Fruit fly (Drosophila melanogaster): ENCODE data around the gene Coq5.

dm6 chrX:13143100-13143499 lies 51.3 kb downstream of the Coq5 start:
- TF ChIP-seq CG34367 (tag; optimal IDR thresholded peaks at IDR 0.05) (peak; percentile 68), rn (GFP tag; IDR thresholded peaks at IDR 0.05) (0 out of 2 replicates have a peak, but pooled peaks have one; percentile 30), CG8301 (tag; optimal IDR thresholded peaks at IDR 0.05) (peak; percentile 78), CG4496 (GFP tag; IDR thresholded peaks at IDR 0.05) (peak; percentile 90), gl (tag; optimal IDR thresholded peaks at IDR 0.05) (peak; percentile 8), CG10348 (GFP tag; IDR thresholded peaks at IDR 0.05) (peak; percentile 36; the same call in 1 of the 2 replicates), CG8159 (tag; optimal IDR thresholded peaks at IDR 0.05) (peak; percentile 76), EcR (GFP tag; optimal IDR thresholded peaks at IDR 0.05) (no peak), CG13204 (GFP tag; optimal IDR thresholded peaks at IDR 0.05) (peak; percentile 21), CG17806 (tag; optimal IDR thresholded peaks at IDR 0.05) (peak; percentile 80), CG14655 (GFP tag; optimal IDR thresholded peaks at IDR 0.05) (peak; percentile 80), CG12605 (GFP tag; IDR thresholded peaks at IDR 0.05) (peak; percentile 85)
